Worm (Caenorhabditis elegans) whole organism, young adult: ENCODE results near the gene ZK180.7.
A peak's percentile ranks its signal among the peaks of the same experiment; 100 is the strongest.

Experiments used
- D2030.7 ChIP-seq: fragments of 200-800 bp; sonication (Bioruptor generic); IDR thresholded peaks from 2 replicates; pipeline ENCODE4 v1.3.6; 2022; ENCODE audit warnings: missing genetic modification reagents, missing genetic modification characterization, missing compliant biosample characterization
- F39B2.1 ChIP-seq: fragments of 200-800 bp; sonication (Bioruptor generic); IDR thresholded peaks from 2 replicates; pipeline ENCODE4 v1.3.6; 2022; ENCODE audit warnings: missing genetic modification reagents, missing genetic modification characterization, missing compliant biosample characterization
- F49E8.2 ChIP-seq: sonication (generic microtip); optimal IDR thresholded peaks from 3 replicates; lab custom pipeline; 2017; ENCODE audit warnings: missing genetic modification characterization, mild to moderate bottlenecking, missing compliant biosample characterization, antibody characterized with exemption, moderate library complexity; ENCODE audit not compliant: insufficient read depth
- F52B5.7 ChIP-seq: sonication (generic microtip); optimal IDR thresholded peaks from 2 replicates; lab custom pipeline; 2016; ENCODE audit warnings: mild to moderate bottlenecking, missing genetic modification characterization, missing compliant biosample characterization
- F55B11.4 ChIP-seq: sonication (generic microtip); optimal IDR thresholded peaks from 2 replicates; lab custom pipeline; 2016; ENCODE audit warnings: missing compliant biosample characterization, missing genetic modification characterization, borderline replicate concordance; ENCODE audit not compliant: insufficient read depth
- F57A8.1 ChIP-seq: fragments of 200-800 bp; sonication (Bioruptor generic); optimal IDR thresholded peaks from 2 replicates; lab custom pipeline; 2018; ENCODE audit warnings: mild to moderate bottlenecking, missing genetic modification characterization, moderate library complexity, missing compliant biosample characterization
- F57C9.4 ChIP-seq: sonication (generic microtip); optimal IDR thresholded peaks from 2 replicates; lab custom pipeline; 2017; ENCODE audit warnings: mild to moderate bottlenecking, missing genetic modification characterization, missing compliant biosample characterization
- Y53F4B.3 ChIP-seq: fragments of 200-800 bp; sonication (Bioruptor generic); IDR thresholded peaks from 2 replicates; pipeline ENCODE4 v1.3.6; 2022; ENCODE audit warnings: missing genetic modification reagents, missing genetic modification characterization, missing compliant biosample characterization
- bed-1 ChIP-seq: fragments of 200-800 bp; sonication (Bioruptor generic); IDR thresholded peaks from 2 replicates; pipeline ENCODE4 v1.3.6; 2022; ENCODE audit warnings: missing genetic modification reagents, missing genetic modification characterization, missing compliant biosample characterization
- ccch-3 ChIP-seq: fragments of 200-800 bp; sonication (Bioruptor generic); optimal IDR thresholded peaks from 2 replicates; lab custom pipeline; 2018; ENCODE audit warnings: mild to moderate bottlenecking, missing genetic modification characterization, missing compliant biosample characterization
- cebp-2 ChIP-seq: fragments of 200-800 bp; sonication (Bioruptor generic); IDR thresholded peaks from 2 replicates; pipeline ENCODE4 v1.3.6; 2022; ENCODE audit warnings: missing genetic modification characterization, missing compliant biosample characterization
- ceh-27 ChIP-seq: fragments of 200-800 bp; sonication (Bioruptor generic); optimal IDR thresholded peaks from 2 replicates; lab custom pipeline; 2018; ENCODE audit warnings: mild to moderate bottlenecking, missing genetic modification characterization, moderate library complexity, missing compliant biosample characterization
- ceh-40 ChIP-seq: fragments of 200-800 bp; sonication (Bioruptor generic); IDR thresholded peaks from 2 replicates; pipeline ENCODE4 v1.3.6; 2022; ENCODE audit warnings: missing genetic modification characterization, missing compliant biosample characterization
- ceh-58 ChIP-seq: fragments of 200-800 bp; sonication (Bioruptor generic); IDR thresholded peaks from 2 replicates; pipeline ENCODE4 v1.3.6; 2022; ENCODE audit warnings: missing genetic modification characterization, missing compliant biosample characterization
- die-1 ChIP-seq: sonication (generic microtip); optimal IDR thresholded peaks from 2 replicates; lab custom pipeline; 2016; ENCODE audit warnings: missing genotype, mild to moderate bottlenecking, missing genetic modification characterization, missing compliant biosample characterization
- dox-1 ChIP-seq: fragments of 200-800 bp; sonication (Bioruptor generic); IDR thresholded peaks from 2 replicates; pipeline ENCODE4 v1.3.6; 2022; ENCODE audit warnings: missing genetic modification reagents, missing genetic modification characterization, missing compliant biosample characterization
- efl-1 ChIP-seq: fragments of 150-350 bp; optimal IDR thresholded peaks from 2 replicates; lab custom pipeline; 2014; ENCODE audit warnings: missing biosample characterization, missing genetic modification reagents, missing genetic modification characterization
- egrh-3 ChIP-seq: fragments of 200-800 bp; sonication (Bioruptor generic); IDR thresholded peaks from 2 replicates; pipeline ENCODE4 v1.3.6; 2022; ENCODE audit warnings: missing genetic modification reagents, missing genetic modification characterization, missing compliant biosample characterization
- ekl-4 ChIP-seq: fragments of 200-800 bp; sonication (Bioruptor generic); IDR thresholded peaks from 2 replicates; pipeline ENCODE4 v1.3.6; 2022; ENCODE audit warnings: missing genetic modification reagents, missing genetic modification characterization, missing compliant biosample characterization
- fkh-3 ChIP-seq: sonication (generic microtip); optimal IDR thresholded peaks from 2 replicates; lab custom pipeline; 2016; ENCODE audit warnings: mild to moderate bottlenecking, missing genetic modification characterization, missing compliant biosample characterization
- hlh-12 ChIP-seq: sonication (generic microtip); optimal IDR thresholded peaks from 2 replicates; lab custom pipeline; 2016; ENCODE audit warnings: missing genetic modification characterization, missing compliant biosample characterization
- hmg-20 ChIP-seq: fragments of 200-800 bp; sonication (Bioruptor generic); IDR thresholded peaks from 2 replicates; pipeline ENCODE4 v1.3.6; 2022; ENCODE audit warnings: missing genetic modification reagents, missing genetic modification characterization, missing compliant biosample characterization
- let-526 ChIP-seq: fragments of 200-800 bp; sonication (Bioruptor generic); IDR thresholded peaks from 2 replicates; pipeline ENCODE4 v1.3.6; 2022; ENCODE audit warnings: missing genetic modification reagents, missing genetic modification characterization, missing compliant biosample characterization
- lin-35 ChIP-seq, 3 experiments: fragments of 150-350 bp in 2 of 3; sonication (generic microtip) in 1 of 3; optimal IDR thresholded peaks; 2 replicates each; lab custom pipeline; 2014 to 2018; ENCODE audit warnings: missing biosample characterization in 3 of 3, missing genetic modification characterization in 3 of 3, missing genetic modification reagents in 3 of 3
- lir-1 ChIP-seq: fragments of 200-800 bp; sonication (Bioruptor generic); conservative IDR thresholded peaks from 2 replicates; pipeline ENCODE4 v1.3.6; 2022; ENCODE audit warnings: missing genetic modification reagents, missing genetic modification characterization, missing compliant biosample characterization
- madf-10 ChIP-seq: sonication (generic microtip); optimal IDR thresholded peaks from 2 replicates; lab custom pipeline; 2016; ENCODE audit warnings: mild to moderate bottlenecking, missing genetic modification characterization, missing compliant biosample characterization
- madf-6 ChIP-seq: fragments of 200-800 bp; sonication (Bioruptor generic); IDR thresholded peaks from 2 replicates; pipeline ENCODE4 v1.3.6; 2022; ENCODE audit warnings: missing genetic modification reagents, missing genetic modification characterization, missing compliant biosample characterization
- mel-28 ChIP-seq: sonication (generic microtip); optimal IDR thresholded peaks from 2 replicates; lab custom pipeline; 2016; ENCODE audit warnings: borderline replicate concordance, mild to moderate bottlenecking, missing genetic modification characterization, missing compliant biosample characterization
- mes-4 ChIP-seq: sonication (generic microtip); optimal IDR thresholded peaks from 2 replicates; lab custom pipeline; 2016; ENCODE audit warnings: missing genotype, missing genetic modification characterization, missing compliant biosample characterization
- nfya-1 ChIP-seq: sonication (generic microtip); optimal IDR thresholded peaks from 2 replicates; lab custom pipeline; 2017; ENCODE audit warnings: antibody characterized with exemption, missing compliant biosample characterization, missing genetic modification characterization, borderline replicate concordance; ENCODE audit not compliant: insufficient read depth
- pha-4 ChIP-seq: fragments of 150-350 bp; sonication (generic microtip); optimal IDR thresholded peaks from 2 replicates; lab custom pipeline; 2014; ENCODE audit warnings: missing biosample characterization, missing genetic modification reagents, missing genetic modification characterization
- rec-8 ChIP-seq, 2 experiments: sonication (generic microtip); optimal IDR thresholded peaks; 2 replicates each; lab custom pipeline; 2016; ENCODE audit warnings: mild to moderate bottlenecking in 2 of 2, missing genetic modification characterization in 2 of 2, missing genetic modification reagents in 2 of 2, missing genotype in 2 of 2, missing biosample characterization in 1 of 2, missing compliant biosample characterization in 1 of 2, moderate library complexity in 1 of 2
- sea-2 ChIP-seq: fragments of 200-800 bp; sonication (Bioruptor generic); IDR thresholded peaks from 2 replicates; pipeline ENCODE4 v1.3.6; 2022; ENCODE audit warnings: missing genetic modification characterization, missing compliant biosample characterization
- snpc-1.1 ChIP-seq: sonication (generic microtip); optimal IDR thresholded peaks from 2 replicates; lab custom pipeline; 2017; ENCODE audit warnings: missing genetic modification characterization, mild to moderate bottlenecking, missing compliant biosample characterization, antibody characterized with exemption, moderate library complexity, missing genotype, missing genetic modification reagents; ENCODE audit not compliant: insufficient read depth
- snpc-1.3 ChIP-seq: sonication (generic microtip); optimal IDR thresholded peaks from 2 replicates; lab custom pipeline; 2017; ENCODE audit warnings: missing genetic modification characterization, mild to moderate bottlenecking, missing compliant biosample characterization, antibody characterized with exemption, moderate library complexity, missing genotype, missing genetic modification reagents; ENCODE audit not compliant: insufficient read depth
- somi-1 ChIP-seq: fragments of 200-800 bp; sonication (Bioruptor generic); optimal IDR thresholded peaks from 2 replicates; lab custom pipeline; 2018; ENCODE audit warnings: mild to moderate bottlenecking, missing genetic modification characterization, missing compliant biosample characterization
- xnd-1 ChIP-seq: sonication (generic microtip); optimal IDR thresholded peaks from 2 replicates; lab custom pipeline; 2016; ENCODE audit warnings: missing genotype, missing genetic modification reagents, missing genetic modification characterization, missing compliant biosample characterization
- zfh-2 ChIP-seq: fragments of 200-800 bp; sonication (Bioruptor generic); conservative IDR thresholded peaks from 2 replicates; pipeline ENCODE4 v1.3.6; 2022; ENCODE audit warnings: missing genetic modification reagents, missing genetic modification characterization, missing compliant biosample characterization
- ztf-18 ChIP-seq: sonication (generic microtip); optimal IDR thresholded peaks from 2 replicates; lab custom pipeline; 2016; ENCODE audit warnings: missing genotype, mild to moderate bottlenecking, missing genetic modification characterization, missing compliant biosample characterization
- ztf-25 ChIP-seq: fragments of 200-800 bp; sonication (Bioruptor generic); IDR thresholded peaks from 2 replicates; pipeline ENCODE4 v1.3.6; 2022; ENCODE audit warnings: missing genetic modification reagents, missing genetic modification characterization, missing compliant biosample characterization
- ztf-26 ChIP-seq: sonication (generic microtip); optimal IDR thresholded peaks from 2 replicates; lab custom pipeline; 2017; ENCODE audit warnings: missing genetic modification characterization, missing compliant biosample characterization
- ztf-3 ChIP-seq: fragments of 200-800 bp; sonication (Bioruptor generic); optimal IDR thresholded peaks from 2 replicates; lab custom pipeline; 2018; ENCODE audit warnings: mild to moderate bottlenecking, missing genetic modification characterization, missing compliant biosample characterization

Gene ZK180.7

ce11 chrIV:4490148-4490652 lies at the start of gene ZK180.7:
Gene ZK180.7 (plus strand): TSS chrIV:4490542.
- TF ChIP-seq madf-10 (tag; lab: Kevin White, UChicago) (no peak), egrh-3 (GFP tag; lab: Robert Waterston, UW) (peak; percentile 21; the same call in 1 of the 2 replicates), zfh-2 (GFP tag; lab: Robert Waterston, UW) (peak; percentile 76)

- TF ChIP-seq hmg-20 (GFP tag; lab: Robert Waterston, UW) (no peak), F52B5.7 (tag; lab: Kevin White, UChicago) (no peak), snpc-1.1 (tag; lab: Kevin White, UChicago) (no peak)
Measured at ce11 chrIV:4441077-4441476, 49.3 kb upstream of the ZK180.7 start, which contains the start of gene fbxb-75. Gene fbxb-75 (minus strand): TSS chrIV:4441177.

- peak; percentile 78 for TF ChIP-seq F49E8.2 (tag; lab: Kevin White, UChicago)
- no peak for TF ChIP-seq bed-1 (GFP tag; lab: Robert Waterston, UW)
- TF ChIP-seq nfya-1 (tag; lab: Kevin White, UChicago): no peak
- TF ChIP-seq D2030.7 (GFP tag; lab: Robert Waterston, UW): peak; percentile 94
- peak; percentile 54 for TF ChIP-seq somi-1 (GFP tag; lab: Kevin White, UChicago)
- TF ChIP-seq F39B2.1 (GFP tag; lab: Robert Waterston, UW): peak; percentile 81; the same call in 1 of the 2 replicates
- TF ChIP-seq lin-35 (GFP tag; optimal IDR thresholded peaks at IDR 0.05; lab: Kevin White, UChicago): peak; percentile 54 to 94 (median 76)
- TF ChIP-seq lir-1 (GFP tag; lab: Robert Waterston, UW): peak; percentile 90
- peak; percentile 97 for TF ChIP-seq dox-1 (GFP tag; lab: Robert Waterston, UW)
- no peak for TF ChIP-seq F55B11.4 (tag; lab: Kevin White, UChicago)
- TF ChIP-seq die-1 (tag; lab: Kevin White, UChicago): no peak
- TF ChIP-seq efl-1 (GFP tag; lab: Kevin White, UChicago): peak; percentile 92
- no peak for TF ChIP-seq rec-8 (tag; optimal IDR thresholded peaks at IDR 0.05; lab: Kevin White, UChicago)
- TF ChIP-seq fkh-3 (tag; lab: Kevin White, UChicago): no peak
- peak; percentile 96 for TF ChIP-seq madf-6 (GFP tag; lab: Robert Waterston, UW)
- TF ChIP-seq ceh-40 (GFP tag; lab: Robert Waterston, UW): no peak
- peak; percentile 45 for TF ChIP-seq snpc-1.1 (tag; lab: Kevin White, UChicago)
- TF ChIP-seq Y53F4B.3 (GFP tag; lab: Robert Waterston, UW): no peak
- no peak for TF ChIP-seq ztf-3 (GFP tag; lab: Kevin White, UChicago)
- no peak for TF ChIP-seq ccch-3 (GFP tag; lab: Kevin White, UChicago)
- TF ChIP-seq hlh-12 (tag; lab: Kevin White, UChicago): no peak
- TF ChIP-seq mes-4 (tag; lab: Kevin White, UChicago): no peak
- TF ChIP-seq ztf-18 (tag; lab: Kevin White, UChicago): peak; percentile 79
- TF ChIP-seq sea-2 (GFP tag; lab: Robert Waterston, UW): no peak
- TF ChIP-seq cebp-2 (GFP tag; lab: Robert Waterston, UW): peak; percentile 72; the same call in 1 of the 2 replicates
- peak; percentile 50 for TF ChIP-seq F52B5.7 (tag; lab: Kevin White, UChicago)
- peak; percentile 71 for TF ChIP-seq ztf-26 (tag; lab: Kevin White, UChicago)
- TF ChIP-seq ceh-27: peak; percentile 94
- peak; percentile 88 for TF ChIP-seq pha-4 (tag; lab: Kevin White, UChicago)
- no peak for TF ChIP-seq F57A8.1 (GFP tag; lab: Kevin White, UChicago)
- TF ChIP-seq ztf-25: peak; percentile 66; the same call in 1 of the 2 replicates
- TF ChIP-seq ekl-4 (GFP tag; lab: Robert Waterston, UW): peak; percentile 94
- TF ChIP-seq F57C9.4: peak; percentile 25
- peak; percentile 79 for TF ChIP-seq snpc-1.3 (tag; lab: Kevin White, UChicago)
- peak; percentile 73 for TF ChIP-seq xnd-1 (tag; lab: Kevin White, UChicago)
- TF ChIP-seq mel-28 (tag; lab: Kevin White, UChicago): no peak
- no peak for TF ChIP-seq ceh-58
- peak; percentile 20; the same call in 1 of the 2 replicates for TF ChIP-seq let-526 (GFP tag; lab: Robert Waterston, UW)
Measured at ce11 chrIV:4445711-4446290, 44.5 kb upstream of the ZK180.7 start, which contains the start of the genes wapl-1 and htz-1. Gene wapl-1 (minus strand): TSS chrIV:4445740. Gene htz-1 (plus strand): TSS chrIV:4446216.
